Fruit fly (Drosophila melanogaster): ENCODE measurements around the gene sty.

dm6 chr3L:3418207-3419086, 6.3 kb downstream of the sty start:
- no peak for TF ChIP-seq CG8478 (optimal IDR thresholded peaks at IDR 0.05)
- TF ChIP-seq usp (GFP tag; optimal IDR thresholded peaks at IDR 0.05), result no peak
- no peak for TF ChIP-seq psq (optimal IDR thresholded peaks at IDR 0.05)
